Worm (Caenorhabditis elegans): ENCODE data around the gene F21D12.2.
A peak's percentile ranks its signal among the peaks of the same experiment; 100 is the strongest.

F21D12.2 gene

ce11 chrII:7356773-7357172 is 39.2 kb downstream of the F21D12.2 start:
- no peak for TF ChIP-seq ceh-9 (tag; optimal IDR thresholded peaks at IDR 0.05)
- no peak for TF ChIP-seq ztf-11 (tag; optimal IDR thresholded peaks at IDR 0.05)
- TF ChIP-seq elt-1 (tag; optimal IDR thresholded peaks at IDR 0.05) = no peak
- TF ChIP-seq ama-1 (optimal IDR thresholded peaks at IDR 0.05) = no peak
- peak; percentile 20 for TF ChIP-seq nhr-23 (tag; optimal IDR thresholded peaks at IDR 0.05)
- TF ChIP-seq lin-39 (tag; optimal IDR thresholded peaks at IDR 0.05) = no peak
- TF ChIP-seq lin-15B (tag; optimal IDR thresholded peaks at IDR 0.05) = peak; percentile 30
- peak; percentile 38 for TF ChIP-seq nfya-1 (tag; optimal IDR thresholded peaks at IDR 0.05; ENCODE audit: insufficient read depth)
- TF ChIP-seq R02D3.7 (tag; optimal IDR thresholded peaks at IDR 0.05) = peak; percentile 85
- no peak for TF ChIP-seq unc-39 (tag; optimal IDR thresholded peaks at IDR 0.05)
- no peak for TF ChIP-seq egl-27 (tag; optimal IDR thresholded peaks at IDR 0.05)
- peak; percentile 48 for TF ChIP-seq pha-4 (tag; optimal IDR thresholded peaks at IDR 0.05)
- no peak for TF ChIP-seq zag-1 (tag; optimal IDR thresholded peaks at IDR 0.05)
- peak; percentile 6 for TF ChIP-seq hmg-11 (tag; optimal IDR thresholded peaks at IDR 0.05)
- TF ChIP-seq skn-1 (tag; optimal IDR thresholded peaks at IDR 0.05) = no peak

ce11 chrII:7357176-7357575 is 39.6 kb downstream of the F21D12.2 start:
- TF ChIP-seq aly-2 (tag; optimal IDR thresholded peaks at IDR 0.05) (no peak), egl-5 (tag; optimal IDR thresholded peaks at IDR 0.05) (no peak), unc-39 (tag; optimal IDR thresholded peaks at IDR 0.05) (no peak), lin-15B (tag; optimal IDR thresholded peaks at IDR 0.05) (no peak), ZK546.5 (tag; optimal IDR thresholded peaks at IDR 0.05) (no peak), elt-2 (tag; optimal IDR thresholded peaks at IDR 0.05) (no peak), egl-27 (tag; optimal IDR thresholded peaks at IDR 0.05) (no peak), ama-1 (optimal IDR thresholded peaks at IDR 0.05) (no peak), fos-1 (tag; optimal IDR thresholded peaks at IDR 0.05) (no peak), jun-1 (tag; optimal IDR thresholded peaks at IDR 0.05) (no peak), mml-1 (tag; optimal IDR thresholded peaks at IDR 0.05) (no peak), snpc-4 (tag; optimal IDR thresholded peaks at IDR 0.05) (no peak)

- no peak for TF ChIP-seq ceh-16 (tag; optimal IDR thresholded peaks at IDR 0.05)
Measured at ce11 chrII:7358489-7358943, 40.9 kb downstream of the F21D12.2 start, which contains the start of gene insc-1. TSS of gene insc-1 (plus strand) at chrII:7358893.

ce11 chrII:7363990-7364455 is 46.5 kb downstream of the F21D12.2 start, which contains the start of gene msra-1:
TSS of gene msra-1 (minus strand) at chrII:7364040.
- TF ChIP-seq lsy-12 (tag; optimal IDR thresholded peaks at IDR 0.05) (no peak), ceh-82 (tag; optimal IDR thresholded peaks at IDR 0.05) (no peak), ceh-16 (tag; optimal IDR thresholded peaks at IDR 0.05) (no peak), nhr-77 (tag; optimal IDR thresholded peaks at IDR 0.05) (no peak), daf-12 (tag; optimal IDR thresholded peaks at IDR 0.05) (no peak), nhr-23 (tag; optimal IDR thresholded peaks at IDR 0.05) (no peak), sea-2 (GFP tag; optimal IDR thresholded peaks at IDR 0.05) (no peak), jun-1 (tag; optimal IDR thresholded peaks at IDR 0.05) (no peak), ama-1 (optimal IDR thresholded peaks at IDR 0.05) (no peak), fos-1 (tag; optimal IDR thresholded peaks at IDR 0.05) (no peak), fkh-10 (GFP tag; optimal IDR thresholded peaks at IDR 0.05) (no peak), R02D3.7 (tag; optimal IDR thresholded peaks at IDR 0.05) (no peak), pha-4 (tag; optimal IDR thresholded peaks at IDR 0.05) (peak; percentile 32), elt-1 (tag; optimal IDR thresholded peaks at IDR 0.05) (no peak), snpc-4 (tag; optimal IDR thresholded peaks at IDR 0.05) (peak; percentile 30), hmg-11 (tag; optimal IDR thresholded peaks at IDR 0.05) (peak; percentile 21), nhr-237 (tag; optimal IDR thresholded peaks at IDR 0.05) (no peak), unc-39 (tag; optimal IDR thresholded peaks at IDR 0.05) (no peak), ceh-9 (tag; optimal IDR thresholded peaks at IDR 0.05) (no peak), mml-1 (tag; optimal IDR thresholded peaks at IDR 0.05) (no peak), ceh-28 (tag; optimal IDR thresholded peaks at IDR 0.05) (peak; percentile 57), elt-2 (tag; optimal IDR thresholded peaks at IDR 0.05) (peak; percentile 74), ztf-4 (tag; optimal IDR thresholded peaks at IDR 0.05) (no peak), nfya-1 (tag; optimal IDR thresholded peaks at IDR 0.05; ENCODE audit: insufficient read depth) (peak; percentile 70), nhr-11 (tag; optimal IDR thresholded peaks at IDR 0.05) (no peak), elt-3 (tag; optimal IDR thresholded peaks at IDR 0.05) (no peak), fkh-2 (tag; optimal IDR thresholded peaks at IDR 0.05) (no peak), unc-62 (GFP tag; optimal IDR thresholded peaks at IDR 0.05) (no peak), ZK546.5 (tag; optimal IDR thresholded peaks at IDR 0.05) (no peak), aly-2 (tag; optimal IDR thresholded peaks at IDR 0.05) (no peak), nhr-28 (tag; optimal IDR thresholded peaks at IDR 0.05) (no peak), nhr-67 (tag; optimal IDR thresholded peaks at IDR 0.05) (no peak), egl-27 (tag; optimal IDR thresholded peaks at IDR 0.05) (no peak), nhr-76 (tag; optimal IDR thresholded peaks at IDR 0.05) (no peak), skn-1 (tag; optimal IDR thresholded peaks at IDR 0.05) (peak; percentile 99), nhr-25 (tag; optimal IDR thresholded peaks at IDR 0.05) (no peak), zag-1 (tag; optimal IDR thresholded peaks at IDR 0.05) (no peak), lin-15B (tag; optimal IDR thresholded peaks at IDR 0.05) (no peak), egl-5 (tag; optimal IDR thresholded peaks at IDR 0.05) (no peak), lin-39 (tag; optimal IDR thresholded peaks at IDR 0.05) (no peak), mdl-1 (tag; optimal IDR thresholded peaks at IDR 0.05) (no peak), nhr-43 (tag; optimal IDR thresholded peaks at IDR 0.05; ENCODE audit: poor library complexity, severe bottlenecking) (no peak), pqm-1 (tag; optimal IDR thresholded peaks at IDR 0.05) (peak; percentile 72), ztf-11 (tag; optimal IDR thresholded peaks at IDR 0.05) (no peak)

Measured in whole organism, L3 larva.